Fruit fly (Drosophila melanogaster): ENCODE results near the gene mil.
"Not testable (repeated sequence)": the region's sequence is repeated elsewhere in the genome, so short reads cannot be mapped to it uniquely, and the experiment has no call there.

The mil gene

DNA sequence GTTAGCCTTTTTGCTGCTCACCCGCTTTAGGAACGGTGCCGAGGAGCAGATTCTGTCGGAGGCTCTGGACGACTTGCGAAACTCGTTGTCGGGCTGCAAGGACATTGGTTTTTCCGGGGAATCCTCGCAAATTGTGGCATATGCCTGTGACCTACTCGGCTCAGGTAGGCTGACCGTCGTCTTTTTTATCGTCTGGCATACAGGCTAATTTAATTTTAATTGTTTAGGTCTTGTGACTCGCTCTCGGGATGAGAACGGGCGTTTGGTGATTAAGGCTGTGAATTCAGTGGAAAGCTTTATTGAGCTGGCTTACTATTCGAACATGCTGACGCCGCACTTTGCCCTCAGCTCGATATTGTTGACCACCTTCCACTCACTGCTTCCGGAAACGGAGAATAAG lies 19.2 kb downstream of the mil start:
- no peak for TF ChIP-seq noc (tag; optimal IDR thresholded peaks at IDR 0.05)

DNA sequence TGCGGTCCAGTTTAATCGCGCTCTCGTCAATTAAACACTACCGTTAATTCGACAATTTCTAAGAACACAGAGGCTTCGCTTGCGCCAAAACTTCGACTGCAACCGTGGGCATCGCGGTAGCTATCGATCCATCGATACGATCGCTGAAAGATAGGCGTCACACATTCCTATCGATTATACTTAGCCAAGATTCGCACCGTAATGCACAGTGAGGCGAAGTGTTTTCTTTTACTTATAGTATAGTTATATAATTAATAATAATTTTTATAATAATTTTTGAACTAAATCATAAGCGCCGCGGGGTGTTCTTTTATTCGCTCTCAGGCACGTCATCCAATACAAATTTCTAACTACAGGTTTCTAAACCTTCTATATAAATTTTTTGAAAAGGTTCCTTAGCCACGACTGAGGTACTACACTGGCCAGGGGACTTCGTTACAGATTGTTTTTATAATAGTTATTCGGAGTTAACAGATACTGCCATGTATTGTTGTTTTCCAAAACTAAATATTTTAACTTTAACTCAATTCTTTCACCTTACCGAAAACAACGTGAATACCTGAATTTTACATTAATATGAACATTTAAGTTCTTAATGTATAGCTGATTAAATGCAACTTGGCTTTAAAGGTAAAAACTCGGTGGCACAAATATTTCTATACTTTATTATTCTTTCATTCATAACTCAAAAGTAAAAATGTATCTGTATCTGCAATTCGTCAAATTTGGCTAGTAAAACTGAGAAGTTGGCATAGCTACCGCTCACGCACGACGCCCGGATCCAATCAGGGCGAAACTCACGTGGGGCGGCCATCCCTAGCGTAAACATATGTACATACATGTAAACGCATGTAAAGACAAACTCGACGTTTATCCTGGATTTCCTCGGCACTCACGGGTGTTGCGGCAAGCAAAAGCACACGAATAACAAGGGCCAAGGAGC lies 25.8 kb downstream of the mil start, which contains the start of the genes NSD and BOD1:
Gene NSD (minus strand): TSS at position 102 of the 943 bp plus-strand sequence.
Gene BOD1 (plus strand): TSS at position 494 of the 943 bp plus-strand sequence.
- peak; percentile 3 for TF ChIP-seq noc (tag; optimal IDR thresholded peaks at IDR 0.05)

DNA sequence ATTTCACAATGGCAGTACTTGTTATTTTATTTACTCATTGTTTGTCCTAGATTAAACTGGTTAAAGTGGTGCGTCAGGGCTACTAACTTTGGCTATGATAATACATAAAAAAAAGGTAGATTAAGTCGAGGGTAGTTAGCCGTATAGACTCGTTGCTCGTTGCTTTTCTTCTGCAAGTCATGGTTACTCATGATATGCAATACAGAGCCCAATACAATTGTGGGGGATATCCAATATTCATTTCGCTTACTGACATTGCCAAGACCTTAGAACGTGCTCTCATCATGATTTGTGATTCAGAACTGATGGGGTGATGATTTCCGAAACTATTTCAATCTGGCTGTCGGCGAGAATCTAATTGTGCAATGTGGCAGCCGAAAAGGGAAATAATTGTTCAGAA lies 33.2 kb downstream of the mil start:
- TF ChIP-seq noc (tag; optimal IDR thresholded peaks at IDR 0.05) = no peak

DNA sequence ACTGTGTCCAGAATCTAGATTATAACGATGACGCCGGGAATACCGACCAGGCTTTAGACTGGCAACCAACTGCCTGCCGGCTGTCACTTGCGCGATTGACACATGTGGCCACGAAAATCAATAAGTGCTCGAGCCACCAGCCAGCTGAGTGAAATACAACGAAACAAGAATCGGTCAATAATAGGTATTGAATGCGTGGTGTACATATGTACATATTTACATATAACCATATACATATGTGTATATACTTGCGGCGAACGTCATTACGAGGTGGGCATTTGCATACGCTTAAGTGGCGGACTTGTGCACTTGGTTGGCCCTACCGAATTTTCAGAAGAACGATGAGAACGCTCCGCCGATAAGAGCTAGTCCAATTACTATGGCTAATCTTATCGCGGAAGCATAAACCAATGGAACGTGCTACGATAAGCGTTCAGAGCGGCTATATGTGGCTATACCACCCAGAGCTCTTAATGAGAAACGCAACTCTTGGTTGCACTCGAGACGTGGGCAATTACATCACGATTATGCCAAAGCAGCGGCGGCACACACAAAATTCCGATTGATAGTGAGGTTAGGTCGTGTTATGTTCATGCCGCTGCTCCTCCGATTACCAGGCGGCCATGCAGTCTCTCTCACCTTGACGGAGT lies 34.4 kb downstream of the mil start:
- no peak for TF ChIP-seq noc (tag; optimal IDR thresholded peaks at IDR 0.05)

DNA sequence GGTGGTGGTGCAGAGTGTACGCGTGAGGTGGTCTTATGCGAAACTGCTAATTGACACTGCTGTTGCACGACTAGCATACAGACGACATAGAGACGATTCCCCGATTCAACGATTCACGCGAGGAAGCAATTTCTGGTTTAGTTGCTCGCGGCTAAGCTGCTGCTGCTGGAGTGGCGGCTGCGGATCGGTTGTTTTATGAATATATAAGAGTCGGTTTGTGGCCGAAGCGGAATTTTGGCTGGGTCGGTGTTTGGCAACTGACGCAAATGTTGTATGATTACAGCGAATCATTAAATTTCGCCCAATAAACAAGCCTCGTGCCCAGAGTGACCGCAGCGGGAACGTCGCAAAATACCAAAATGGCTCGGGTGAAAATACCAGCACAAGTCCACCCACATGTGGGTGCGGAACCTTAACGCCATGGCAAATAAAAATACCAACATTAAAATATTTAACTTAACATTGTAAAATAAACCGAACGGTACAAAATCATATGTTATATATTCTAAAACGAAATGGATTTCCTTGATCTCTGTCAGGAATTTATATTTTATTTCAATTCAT lies 35.5 kb downstream of the mil start, which contains the start of gene mfrn:
Gene mfrn (minus strand): TSS at position 340 of the 564 bp plus-strand sequence.
- no peak for TF ChIP-seq noc (tag; optimal IDR thresholded peaks at IDR 0.05)

DNA sequence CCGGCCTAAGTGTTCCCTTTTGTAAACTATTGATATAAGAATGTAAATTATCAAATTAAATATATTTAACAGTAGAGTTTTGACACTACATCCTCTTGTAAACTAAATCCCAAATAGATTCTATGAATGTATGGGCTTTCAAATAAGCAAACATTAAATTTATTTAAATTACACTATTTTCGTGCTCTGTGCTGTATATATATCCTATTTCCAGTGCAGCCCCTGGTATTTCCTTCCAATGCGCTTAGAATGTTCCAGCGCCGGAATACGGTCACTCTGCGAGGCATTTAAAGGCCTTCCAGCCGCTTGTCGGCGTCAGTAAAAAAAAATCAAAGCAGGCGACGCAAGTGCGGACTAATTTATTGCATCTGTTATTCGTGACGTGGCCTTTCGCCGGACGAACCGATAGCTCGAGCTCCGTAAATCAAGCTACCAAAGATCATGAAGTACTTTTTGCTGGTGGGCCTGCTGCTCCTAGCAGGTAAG lies 36.2 kb downstream of the mil start, which contains the start of gene Gp93:
Gene Gp93 (plus strand): TSS at position 291 of the 486 bp plus-strand sequence.
- peak; percentile 41 for TF ChIP-seq noc (tag; optimal IDR thresholded peaks at IDR 0.05)

DNA sequence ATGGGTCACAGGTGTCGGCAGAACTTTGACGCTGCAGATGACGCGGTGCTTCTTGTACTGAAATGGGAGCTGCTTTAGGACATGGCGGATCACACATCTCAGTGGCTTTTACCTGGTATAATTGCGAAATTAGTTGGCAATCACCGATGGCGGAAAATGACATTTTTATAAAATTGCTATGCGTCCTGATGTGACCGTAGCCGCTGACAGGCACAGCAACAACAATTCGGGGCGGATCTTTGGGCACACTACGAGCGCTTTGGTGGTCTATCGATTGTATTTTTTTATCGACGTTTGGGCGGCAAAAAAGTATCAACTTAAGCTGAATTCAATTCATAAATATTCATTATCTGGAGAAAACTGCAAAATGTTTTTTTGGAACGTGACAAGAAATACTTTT lies 41.6 kb downstream of the mil start, which contains the start of gene CG4951:
Gene CG4951 (minus strand): TSS at position 223 of the 400 bp plus-strand sequence.
- TF ChIP-seq noc (tag; optimal IDR thresholded peaks at IDR 0.05) = no peak

DNA sequence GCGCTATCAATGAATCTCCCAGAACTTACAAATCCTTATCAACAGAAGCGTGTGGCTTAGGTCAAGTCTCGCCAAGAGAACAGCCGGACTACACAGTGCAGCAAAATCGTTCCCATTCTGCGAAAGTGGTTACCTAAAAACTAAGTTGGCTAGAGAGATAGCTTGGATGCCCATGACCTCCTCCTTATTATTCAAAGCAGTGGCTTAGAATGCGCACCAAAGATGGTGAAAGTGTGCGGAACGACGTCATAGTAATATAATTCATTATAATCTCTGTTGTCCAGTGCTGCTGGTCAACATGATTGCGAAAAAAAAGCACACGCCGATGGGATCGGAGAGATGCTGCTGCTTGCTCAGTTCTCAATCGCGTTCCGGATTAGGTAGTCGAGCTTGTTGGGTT lies 42.3 kb downstream of the mil start, which contains the start of gene Nep7:
Gene Nep7 (plus strand): TSS at position 385 of the 400 bp plus-strand sequence.
- peak; percentile 77 for TF ChIP-seq noc (tag; optimal IDR thresholded peaks at IDR 0.05)

DNA sequence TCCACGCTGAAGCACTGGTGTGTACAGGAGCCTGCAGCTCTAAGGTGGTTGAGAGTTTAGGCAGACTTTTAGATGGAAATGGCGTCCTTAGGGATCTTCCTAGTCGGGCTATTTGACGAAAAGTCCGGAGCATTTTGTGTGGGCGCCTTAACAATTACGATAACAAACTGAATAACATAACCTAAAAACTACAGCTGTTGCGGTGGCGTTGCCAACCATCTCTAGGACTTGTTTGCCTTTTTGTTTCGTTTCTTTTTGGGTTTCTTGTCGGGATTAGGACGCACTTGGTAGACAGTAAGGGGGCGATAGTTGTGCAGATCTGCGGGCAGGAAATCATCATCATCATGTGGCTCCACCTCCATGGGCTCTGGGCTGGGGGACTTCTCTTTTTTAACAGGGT lies 45.7 kb downstream of the mil start:
- TF ChIP-seq noc (tag; optimal IDR thresholded peaks at IDR 0.05) = no peak

DNA sequence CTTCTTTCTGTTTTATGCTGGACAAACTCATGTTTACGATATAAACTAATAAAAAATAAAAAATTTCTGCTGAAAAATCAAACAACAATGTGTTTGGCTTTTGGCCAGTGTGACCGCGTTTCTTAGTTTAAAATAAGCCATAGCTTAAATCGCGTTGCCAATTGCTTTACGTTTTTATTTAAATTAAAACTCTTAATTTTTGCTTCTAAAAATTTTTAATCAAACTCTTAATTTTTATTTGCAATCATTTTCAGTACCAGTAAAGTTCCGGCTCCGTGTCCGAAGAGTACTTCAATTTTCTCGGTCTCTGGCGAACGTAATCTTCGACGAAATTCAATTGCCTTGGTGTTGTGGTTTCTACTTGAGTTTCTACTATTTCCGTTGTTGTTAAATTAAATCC lies 46.9 kb downstream of the mil start, which contains the start of the genes CG42487 and CG4884:
Gene CG42487 (minus strand): TSS at position 101 of the 400 bp plus-strand sequence.
Gene CG4884 (minus strand): TSS at position 101 of the 400 bp plus-strand sequence.
- not testable (repeated sequence) for TF ChIP-seq noc (tag; optimal IDR thresholded peaks at IDR 0.05)

DNA sequence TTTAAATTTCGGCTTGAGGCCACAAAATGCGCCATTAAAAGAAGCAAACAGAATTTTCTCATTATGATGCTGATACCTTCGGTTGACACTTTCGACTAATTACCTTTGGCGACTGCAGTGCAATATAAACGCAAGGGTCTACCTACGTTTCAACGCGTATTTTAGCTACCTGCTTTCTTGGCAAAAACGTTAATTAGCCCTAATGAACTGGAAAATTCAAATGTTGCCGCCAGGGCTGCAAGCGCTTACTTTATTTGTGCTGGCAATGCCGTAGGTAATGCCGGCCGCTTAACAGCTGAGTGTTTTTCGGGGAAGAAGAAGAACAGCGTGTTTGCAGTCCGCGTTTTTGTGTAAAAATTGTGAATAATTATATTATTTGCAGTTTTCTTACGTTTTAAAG lies 48.2 kb downstream of the mil start, which contains the start of gene CG31253:
Gene CG31253 (minus strand): TSS at position 101 of the 400 bp plus-strand sequence.
- TF ChIP-seq noc (tag; optimal IDR thresholded peaks at IDR 0.05) = not testable (repeated sequence)

DNA sequence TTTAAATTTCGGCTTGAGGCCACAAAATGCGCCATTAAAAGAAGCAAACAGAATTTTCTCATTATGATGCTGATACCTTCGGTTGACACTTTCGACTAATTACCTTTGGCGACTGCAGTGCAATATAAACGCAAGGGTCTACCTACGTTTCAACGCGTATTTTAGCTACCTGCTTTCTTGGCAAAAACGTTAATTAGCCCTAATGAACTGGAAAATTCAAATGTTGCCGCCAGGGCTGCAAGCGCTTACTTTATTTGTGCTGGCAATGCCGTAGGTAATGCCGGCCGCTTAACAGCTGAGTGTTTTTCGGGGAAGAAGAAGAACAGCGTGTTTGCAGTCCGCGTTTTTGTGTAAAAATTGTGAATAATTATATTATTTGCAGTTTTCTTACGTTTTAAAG lies 50.9 kb downstream of the mil start, which contains the start of the genes CG31131 and CG4849:
Gene CG31131 (minus strand): TSS at position 101 of the 400 bp plus-strand sequence.
Gene CG4849 (plus strand): TSS at position 297 of the 400 bp plus-strand sequence.
- TF ChIP-seq noc (tag; optimal IDR thresholded peaks at IDR 0.05) = not testable (repeated sequence)
